Worm (Caenorhabditis elegans): ENCODE data around the gene epc-1.

Gene epc-1

DNA sequence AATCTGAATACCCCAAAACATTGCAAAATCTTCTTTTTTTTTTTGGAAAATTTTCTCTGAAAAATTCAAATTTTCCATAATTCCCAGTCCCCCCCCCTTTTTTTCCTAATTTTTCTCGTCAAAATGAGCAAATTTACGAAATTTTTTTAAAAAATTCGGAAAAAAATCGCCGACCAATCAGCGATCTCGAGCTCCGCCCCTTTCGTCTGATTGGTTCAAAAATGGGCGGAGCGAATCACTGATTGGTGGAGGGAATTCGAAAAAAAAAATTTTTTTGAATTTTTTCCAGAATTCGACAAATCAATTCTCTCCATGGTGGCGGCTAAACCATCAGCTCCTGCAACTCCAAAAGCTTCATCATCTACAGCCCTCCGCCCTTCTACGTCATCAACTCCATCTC, 30.2 kb upstream of the epc-1 start:
- TF ChIP-seq sea-1 (GFP tag; conservative IDR thresholded peaks at IDR 0.05) (no peak), F13C5.2 (tag; optimal IDR thresholded peaks at IDR 0.05) (no peak), scrt-1 (GFP tag; IDR thresholded peaks at IDR 0.05) (no peak), ets-7 (tag; optimal IDR thresholded peaks at IDR 0.05) (no peak), hmbx-1 (tag; optimal IDR thresholded peaks at IDR 0.05) (no peak), tbx-11 (GFP tag; IDR thresholded peaks at IDR 0.05) (no peak), flt-1 (GFP tag; IDR thresholded peaks at IDR 0.05) (no peak)

DNA sequence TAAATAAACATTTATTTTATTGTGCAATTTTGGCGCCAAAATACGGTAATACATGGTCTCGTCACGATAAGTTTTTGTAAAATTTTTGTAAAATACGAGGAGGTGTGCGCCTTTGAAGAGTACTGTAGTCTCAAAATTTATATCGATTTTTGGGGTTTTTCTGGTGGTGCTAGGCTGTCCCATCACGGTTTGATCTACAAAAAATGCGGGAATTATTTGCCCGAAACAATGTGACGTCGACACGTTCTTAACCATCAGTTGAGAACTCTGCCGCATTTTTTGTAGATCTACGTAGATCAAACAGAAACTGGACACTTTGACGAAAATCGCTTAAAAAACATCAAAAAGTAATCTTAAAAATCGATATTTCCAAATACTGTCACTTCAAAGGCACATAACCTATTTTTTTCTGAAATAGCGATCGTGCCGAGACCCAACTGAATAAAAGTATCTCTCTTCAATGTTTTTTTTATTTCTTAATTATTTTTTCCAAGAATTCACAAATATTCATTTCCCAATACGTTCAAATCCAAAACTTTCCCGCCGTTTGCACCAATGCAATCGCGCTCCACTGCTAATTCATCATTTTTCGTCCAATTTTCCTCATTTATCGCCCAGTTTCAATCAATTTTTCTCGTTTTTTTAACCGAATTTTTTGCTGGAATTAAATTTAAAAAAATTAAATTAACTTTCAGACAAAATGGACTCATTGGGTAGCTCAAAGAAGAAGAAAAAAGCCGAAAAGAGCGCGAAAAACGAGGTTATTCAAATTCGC, 17.7 kb upstream of the epc-1 start, which contains the start of gene pqn-80:
TSS of gene pqn-80 (plus strand) at position 694 of the 775 bp plus-strand sequence.
- TF ChIP-seq tbx-37 (GFP tag; conservative IDR thresholded peaks at IDR 0.05) (no peak), ets-7 (tag; optimal IDR thresholded peaks at IDR 0.05) (no peak)

DNA sequence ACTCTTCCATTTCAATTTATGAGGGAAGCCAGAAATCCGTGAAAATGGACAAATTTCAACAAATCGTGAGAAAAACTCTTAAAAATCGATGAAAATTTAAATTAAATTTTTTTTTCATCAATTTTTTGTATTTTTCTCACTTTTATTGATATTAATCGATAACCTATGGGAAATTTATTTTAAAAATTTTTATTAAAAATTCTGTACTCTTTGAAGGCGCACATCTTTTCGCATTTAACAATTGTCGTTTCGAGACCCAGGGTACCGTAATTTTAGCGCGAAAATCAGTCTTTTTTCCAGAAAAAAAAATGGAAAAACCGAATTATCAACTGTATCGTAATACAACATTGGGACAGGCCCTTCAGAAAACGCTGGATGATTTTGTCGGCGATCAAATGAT, 16.1 kb upstream of the epc-1 start, which contains the start of gene gtf-2A2:
TSS of gene gtf-2A2 (plus strand) at position 301 of the 400 bp plus-strand sequence.
- TF ChIP-seq ets-7 (tag; optimal IDR thresholded peaks at IDR 0.05) (no peak), ama-1 (optimal IDR thresholded peaks at IDR 0.05) (no peak), sea-1 (GFP tag; conservative IDR thresholded peaks at IDR 0.05) (no peak), hmbx-1 (tag; optimal IDR thresholded peaks at IDR 0.05) (no peak), B0310.2 (tag; optimal IDR thresholded peaks at IDR 0.05) (no peak), flt-1 (GFP tag; IDR thresholded peaks at IDR 0.05) (no peak), pes-1 (GFP tag; IDR thresholded peaks at IDR 0.05) (no peak), ceh-13 (GFP tag; optimal IDR thresholded peaks at IDR 0.05) (no peak), ceh-36 (tag; optimal IDR thresholded peaks at IDR 0.05) (no peak), tra-4 (tag; optimal IDR thresholded peaks at IDR 0.05) (no peak), hmg-4 (GFP tag; optimal IDR thresholded peaks at IDR 0.05) (no peak), F13C5.2 (tag; optimal IDR thresholded peaks at IDR 0.05) (no peak), aly-1 (tag; optimal IDR thresholded peaks at IDR 0.05) (no peak), hnd-1 (tag; optimal IDR thresholded peaks at IDR 0.05) (no peak)

DNA sequence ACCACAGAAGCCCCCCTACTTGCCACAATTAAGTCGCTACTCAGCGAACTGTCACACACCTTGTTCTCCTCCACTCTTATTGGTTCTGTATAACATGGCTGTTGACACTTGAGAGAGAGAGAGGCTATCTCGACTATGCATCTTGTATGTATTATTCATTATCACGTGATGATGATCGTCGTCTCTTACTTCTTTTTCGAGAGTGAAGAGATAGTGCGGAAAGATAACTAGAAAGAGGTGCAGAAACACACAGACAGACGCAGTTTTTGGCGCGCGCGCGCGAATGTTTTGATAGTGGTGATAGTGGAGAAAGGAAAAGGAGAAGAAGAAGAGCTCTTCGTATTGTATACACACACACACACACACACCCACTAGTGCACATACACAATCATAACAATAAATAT, 8.6 kb upstream of the epc-1 start:
- TF ChIP-seq sea-1 (GFP tag; conservative IDR thresholded peaks at IDR 0.05) (no peak), aly-1 (tag; optimal IDR thresholded peaks at IDR 0.05) (peak; percentile 9)

DNA sequence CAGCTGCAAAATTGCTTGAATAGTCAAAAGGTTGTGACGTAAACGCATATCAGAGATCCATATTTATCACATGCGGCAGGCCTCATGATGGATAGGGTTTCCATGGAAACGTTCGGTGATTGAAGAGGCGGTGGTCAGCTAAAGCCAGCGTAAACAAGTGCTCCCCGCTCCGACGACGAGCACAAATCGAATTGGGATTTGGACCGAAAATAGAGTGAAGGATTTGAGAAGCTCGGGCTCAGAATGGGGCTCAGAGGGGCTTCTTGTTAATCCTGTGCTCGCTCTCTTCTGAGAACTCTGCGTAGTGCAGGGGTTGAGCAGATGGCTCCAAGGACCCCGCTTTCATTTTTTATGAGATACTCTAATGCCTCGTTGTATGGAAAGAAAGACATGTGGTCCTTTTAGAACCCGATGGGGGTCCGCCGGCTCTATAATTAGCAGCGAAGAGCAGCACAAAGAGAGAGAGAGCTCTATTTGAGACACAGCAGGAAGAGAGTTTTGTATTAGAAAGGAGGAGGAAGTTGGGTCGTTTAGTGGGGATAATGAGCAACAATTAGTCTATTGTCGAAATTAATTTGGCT, 7.6 kb upstream of the epc-1 start:
- TF ChIP-seq scrt-1 (GFP tag; IDR thresholded peaks at IDR 0.05) (no peak; the same call in 1 of the 2 replicates), flt-1 (GFP tag; IDR thresholded peaks at IDR 0.05) (no peak), hnd-1 (tag; optimal IDR thresholded peaks at IDR 0.05) (no peak), pes-1 (GFP tag; IDR thresholded peaks at IDR 0.05) (peak; percentile 51; the same call in 1 of the 2 replicates), B0310.2 (tag; optimal IDR thresholded peaks at IDR 0.05) (no peak), ets-7 (tag; optimal IDR thresholded peaks at IDR 0.05) (no peak), tbx-11 (GFP tag; IDR thresholded peaks at IDR 0.05) (no peak), hmbx-1 (tag; optimal IDR thresholded peaks at IDR 0.05) (no peak), tbx-37 (GFP tag; conservative IDR thresholded peaks at IDR 0.05) (no peak), ama-1 (optimal IDR thresholded peaks at IDR 0.05) (no peak), F13C5.2 (tag; optimal IDR thresholded peaks at IDR 0.05) (no peak), hmg-4 (GFP tag; optimal IDR thresholded peaks at IDR 0.05) (peak; percentile 76), ceh-36 (tag; optimal IDR thresholded peaks at IDR 0.05) (peak; percentile 72), tra-4 (tag; optimal IDR thresholded peaks at IDR 0.05) (no peak)

DNA sequence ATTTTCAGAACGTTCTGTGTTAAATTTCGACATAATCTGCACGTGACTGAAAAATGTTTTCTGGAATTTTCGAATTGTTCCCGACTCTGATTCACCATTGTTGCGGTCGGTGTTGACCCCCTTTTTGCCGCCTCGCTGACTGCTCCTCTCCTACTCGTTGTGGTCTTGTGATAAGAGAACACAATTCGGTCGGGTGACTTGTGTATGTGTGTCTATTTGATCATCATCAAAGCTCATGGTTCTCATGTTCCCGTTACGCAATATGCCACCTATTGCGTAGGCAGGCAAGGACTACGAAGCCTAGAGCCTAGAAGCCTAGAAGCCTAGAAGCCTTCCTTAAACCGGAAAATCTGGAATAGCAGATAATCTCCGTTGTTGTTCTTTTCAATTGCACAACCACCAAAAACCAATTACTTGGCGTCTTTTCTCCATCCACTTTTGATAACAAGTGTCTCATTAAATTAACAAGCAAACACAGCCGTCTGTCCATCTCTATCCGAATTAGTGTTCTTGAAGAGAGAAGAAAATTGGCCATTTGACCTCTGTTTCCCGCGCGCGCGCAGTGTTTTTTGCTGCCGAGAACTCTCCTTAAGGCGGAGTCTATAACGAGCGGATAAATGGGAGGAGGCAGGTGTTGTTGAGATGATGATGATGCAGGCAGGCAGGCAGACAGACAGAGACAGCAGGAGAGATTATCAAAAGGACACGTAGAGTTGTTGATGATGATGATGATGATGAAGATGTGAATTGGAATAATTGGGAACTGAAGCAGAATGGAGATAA, 6.5 kb upstream of the epc-1 start:
- TF ChIP-seq tbx-37 (GFP tag; conservative IDR thresholded peaks at IDR 0.05), result no peak
- peak; percentile 32 for TF ChIP-seq hmg-4 (GFP tag; optimal IDR thresholded peaks at IDR 0.05)
- peak; percentile 33 for TF ChIP-seq F13C5.2 (tag; optimal IDR thresholded peaks at IDR 0.05)
- peak; percentile 7 for TF ChIP-seq tra-4 (tag; optimal IDR thresholded peaks at IDR 0.05)
- peak; percentile 1 for TF ChIP-seq ama-1 (optimal IDR thresholded peaks at IDR 0.05)

DNA sequence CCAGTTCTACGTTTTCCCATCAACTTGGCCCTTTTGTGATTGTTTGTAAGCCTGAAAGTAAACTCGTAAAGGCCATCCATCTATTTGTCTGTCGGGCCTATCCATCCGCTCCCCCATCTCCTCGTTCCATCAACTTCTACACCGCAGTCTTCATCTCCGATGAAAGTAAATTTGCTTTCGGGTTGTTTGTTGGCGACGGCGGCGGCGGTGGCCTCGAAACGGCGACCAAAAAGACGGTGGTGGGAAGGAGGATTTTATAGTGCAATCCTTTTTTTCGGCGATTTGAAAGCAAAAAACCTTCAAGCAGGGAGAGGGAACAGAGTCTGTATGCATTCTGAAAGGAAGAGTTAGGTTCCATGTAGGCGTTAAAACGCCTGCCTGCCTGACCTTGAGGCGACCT, 5.8 kb upstream of the epc-1 start:
- TF ChIP-seq pes-1 (GFP tag; IDR thresholded peaks at IDR 0.05), result peak; percentile 8; the same call in 1 of the 2 replicates
- no peak for TF ChIP-seq hmg-4 (GFP tag; optimal IDR thresholded peaks at IDR 0.05)

DNA sequence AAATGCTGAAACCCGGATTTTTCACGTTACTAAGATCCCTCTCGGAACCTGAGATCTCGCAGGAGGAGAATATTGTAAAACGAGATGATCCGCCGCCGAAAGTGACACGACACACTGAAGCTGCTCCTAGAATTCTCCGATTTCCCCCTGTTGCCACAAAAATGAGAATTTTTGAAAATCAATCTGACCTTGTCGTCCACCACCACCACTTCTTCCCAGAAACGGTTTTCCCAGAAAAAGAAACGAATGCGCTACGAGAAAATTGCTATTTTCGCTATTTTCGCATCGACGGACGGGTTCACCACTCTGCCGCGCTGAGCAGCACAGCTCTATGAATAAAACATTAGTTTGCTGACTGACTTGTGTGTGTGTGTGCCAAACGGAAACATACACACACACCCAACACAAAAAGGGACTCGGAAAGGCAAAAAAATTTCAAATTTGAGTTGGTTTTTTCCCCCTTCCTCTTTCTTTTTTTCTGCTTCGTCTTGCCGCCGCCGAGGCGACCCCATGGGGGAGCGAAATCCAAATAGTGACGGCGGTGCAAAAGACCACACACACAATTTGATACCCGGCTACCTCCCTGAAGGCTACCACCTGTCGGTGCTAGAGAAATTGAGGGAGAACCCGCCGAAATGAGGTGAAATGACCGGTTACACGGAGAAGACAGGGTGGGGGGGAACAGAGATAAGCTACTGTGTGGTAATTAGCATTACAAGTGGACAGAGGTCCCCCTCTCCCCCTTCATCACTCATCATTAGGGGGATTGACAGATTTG, 4.9 kb upstream of the epc-1 start:
- TF ChIP-seq sea-1 (GFP tag; conservative IDR thresholded peaks at IDR 0.05) (peak; percentile 61; the same call in 1 of the 2 replicates), F13C5.2 (tag; optimal IDR thresholded peaks at IDR 0.05) (peak; percentile 9), tbx-37 (GFP tag; conservative IDR thresholded peaks at IDR 0.05) (no peak), pes-1 (GFP tag; IDR thresholded peaks at IDR 0.05) (no peak), scrt-1 (GFP tag; IDR thresholded peaks at IDR 0.05) (peak; percentile 8; the same call in 1 of the 2 replicates), hmg-4 (GFP tag; optimal IDR thresholded peaks at IDR 0.05) (peak; percentile 77), hmbx-1 (tag; optimal IDR thresholded peaks at IDR 0.05) (peak; percentile 12), tra-4 (tag; optimal IDR thresholded peaks at IDR 0.05) (no peak), ceh-13 (GFP tag; optimal IDR thresholded peaks at IDR 0.05) (no peak), B0310.2 (tag; optimal IDR thresholded peaks at IDR 0.05) (peak; percentile 31), tbx-11 (GFP tag; IDR thresholded peaks at IDR 0.05) (no peak), hnd-1 (tag; optimal IDR thresholded peaks at IDR 0.05) (no peak), ets-7 (tag; optimal IDR thresholded peaks at IDR 0.05) (no peak), ama-1 (optimal IDR thresholded peaks at IDR 0.05) (no peak), flt-1 (GFP tag; IDR thresholded peaks at IDR 0.05) (0 out of 2 replicates have a peak, but pooled peaks have one; percentile 1), ceh-36 (tag; optimal IDR thresholded peaks at IDR 0.05) (no peak), aly-1 (tag; optimal IDR thresholded peaks at IDR 0.05) (no peak)

Data from whole organism, early embryonic.